Fruit fly (Drosophila melanogaster): ENCODE measurements around the gene heph.

heph gene

dm6 chr3R:31878299-31878698 is 137.0 kb downstream of the heph start:
- no peak for TF ChIP-seq Dll (optimal IDR thresholded peaks at IDR 0.05)
- TF ChIP-seq usp (GFP tag; optimal IDR thresholded peaks at IDR 0.05): no peak
- TF ChIP-seq EcR (GFP tag; optimal IDR thresholded peaks at IDR 0.05): no peak
- no peak for TF ChIP-seq CG8478 (optimal IDR thresholded peaks at IDR 0.05)
- TF ChIP-seq pan (optimal IDR thresholded peaks at IDR 0.05): no peak
- no peak for TF ChIP-seq psq (optimal IDR thresholded peaks at IDR 0.05)

- TF ChIP-seq psq (optimal IDR thresholded peaks at IDR 0.05): no peak
- no peak for TF ChIP-seq CG8478 (optimal IDR thresholded peaks at IDR 0.05)
- TF ChIP-seq Dll (optimal IDR thresholded peaks at IDR 0.05): no peak
- TF ChIP-seq pan (optimal IDR thresholded peaks at IDR 0.05): no peak
- no peak for TF ChIP-seq usp (GFP tag; optimal IDR thresholded peaks at IDR 0.05)
- TF ChIP-seq EcR (GFP tag; optimal IDR thresholded peaks at IDR 0.05): no peak
Observed at dm6 chr3R:31872543-31872942, 142.8 kb downstream of the heph start.

DNA sequence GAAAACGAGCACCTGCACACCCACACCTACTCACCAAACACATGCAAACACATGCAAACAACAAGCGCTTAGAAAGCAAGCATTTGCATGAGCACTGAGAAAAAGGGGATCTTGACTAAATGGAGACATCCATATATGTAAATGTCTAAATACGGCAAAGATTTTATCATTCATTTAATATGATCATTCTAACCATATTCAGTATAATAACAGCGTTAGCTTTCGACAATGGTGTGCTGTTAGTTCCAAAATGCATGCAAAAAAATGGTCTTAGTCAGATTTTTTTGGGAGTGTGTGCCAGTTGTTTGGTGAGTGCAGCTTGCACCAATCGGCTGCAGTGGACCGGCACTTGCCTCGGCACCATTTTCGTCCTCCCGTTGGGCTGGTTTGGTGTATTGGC is 144.8 kb downstream of the heph start:
- TF ChIP-seq pan (optimal IDR thresholded peaks at IDR 0.05): no peak
- TF ChIP-seq CG8478 (optimal IDR thresholded peaks at IDR 0.05): no peak
- no peak for TF ChIP-seq usp (GFP tag; optimal IDR thresholded peaks at IDR 0.05)
- no peak for TF ChIP-seq EcR (GFP tag; optimal IDR thresholded peaks at IDR 0.05)
- TF ChIP-seq psq (optimal IDR thresholded peaks at IDR 0.05): no peak
- TF ChIP-seq Dll (optimal IDR thresholded peaks at IDR 0.05): no peak

dm6 chr3R:31852185-31852584 is 163.1 kb downstream of the heph start:
- TF ChIP-seq pan (optimal IDR thresholded peaks at IDR 0.05): no peak
- TF ChIP-seq usp (GFP tag; optimal IDR thresholded peaks at IDR 0.05): no peak
- no peak for TF ChIP-seq Dll (optimal IDR thresholded peaks at IDR 0.05)
- no peak for TF ChIP-seq EcR (GFP tag; optimal IDR thresholded peaks at IDR 0.05)
- no peak for TF ChIP-seq psq (optimal IDR thresholded peaks at IDR 0.05)
- TF ChIP-seq CG8478 (optimal IDR thresholded peaks at IDR 0.05): no peak

DNA sequence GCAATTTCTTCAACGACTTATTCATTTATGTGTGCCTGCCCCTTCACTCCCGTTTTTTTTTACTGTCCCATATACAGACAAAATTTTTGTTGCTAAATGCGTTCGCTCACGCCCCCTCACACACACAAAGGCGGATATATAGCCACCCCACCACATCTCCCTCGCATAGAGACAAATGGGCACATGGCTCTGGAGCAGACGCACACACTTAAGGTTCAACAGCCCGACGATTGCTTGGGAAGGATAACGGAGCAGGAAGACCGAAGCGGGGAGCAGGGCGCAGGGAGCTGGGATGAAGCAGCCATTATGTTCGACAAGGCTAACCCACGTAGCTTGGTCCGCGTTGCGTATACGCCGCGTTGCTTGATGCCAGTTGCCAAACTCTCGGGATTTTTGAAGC is 188.9 kb downstream of the heph start:
- TF ChIP-seq EcR (GFP tag; optimal IDR thresholded peaks at IDR 0.05) (no peak), pan (optimal IDR thresholded peaks at IDR 0.05) (no peak), psq (optimal IDR thresholded peaks at IDR 0.05) (no peak)

- TF ChIP-seq Dll (optimal IDR thresholded peaks at IDR 0.05) (no peak), CG8478 (optimal IDR thresholded peaks at IDR 0.05) (no peak), psq (optimal IDR thresholded peaks at IDR 0.05) (no peak), usp (GFP tag; optimal IDR thresholded peaks at IDR 0.05) (no peak), pan (optimal IDR thresholded peaks at IDR 0.05) (no peak), EcR (GFP tag; optimal IDR thresholded peaks at IDR 0.05) (no peak)
Observed at dm6 chr3R:31825571-31826068, 189.7 kb downstream of the heph start.

DNA sequence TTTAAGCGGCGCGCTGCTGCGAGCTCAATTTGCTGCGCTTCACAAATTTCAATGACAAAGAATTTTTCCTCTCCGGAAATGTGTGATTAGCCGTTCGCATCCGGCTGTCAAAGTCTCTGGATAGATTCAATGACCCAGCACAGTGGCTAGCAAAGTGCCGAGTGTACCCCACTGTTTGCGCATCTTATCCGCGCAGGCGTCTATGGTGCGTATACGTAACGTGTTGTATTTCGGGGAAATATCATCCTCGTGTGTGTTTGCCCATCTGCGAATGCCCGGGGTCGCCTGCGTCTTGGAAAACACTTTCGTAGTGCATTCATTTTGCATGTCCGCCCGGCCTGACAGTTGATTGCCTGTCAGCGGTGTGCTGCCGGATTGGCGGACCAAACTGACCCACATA is 191.1 kb downstream of the heph start:
- TF ChIP-seq pan (optimal IDR thresholded peaks at IDR 0.05) (no peak), CG8478 (optimal IDR thresholded peaks at IDR 0.05) (no peak), psq (optimal IDR thresholded peaks at IDR 0.05) (no peak), EcR (GFP tag; optimal IDR thresholded peaks at IDR 0.05) (no peak), Dll (optimal IDR thresholded peaks at IDR 0.05) (no peak), usp (GFP tag; optimal IDR thresholded peaks at IDR 0.05) (no peak)

dm6 chr3R:31822462-31822861 is 192.9 kb downstream of the heph start:
- TF ChIP-seq usp (GFP tag; optimal IDR thresholded peaks at IDR 0.05): no peak

- TF ChIP-seq usp (GFP tag; optimal IDR thresholded peaks at IDR 0.05): no peak
- no peak for TF ChIP-seq EcR (GFP tag; optimal IDR thresholded peaks at IDR 0.05)
- no peak for TF ChIP-seq psq (optimal IDR thresholded peaks at IDR 0.05)
- TF ChIP-seq CG8478 (optimal IDR thresholded peaks at IDR 0.05): no peak
- TF ChIP-seq Dll (optimal IDR thresholded peaks at IDR 0.05): no peak
- TF ChIP-seq pan (optimal IDR thresholded peaks at IDR 0.05): no peak
Observed at dm6 chr3R:31812976-31813298, 202.4 kb downstream of the heph start.

DNA sequence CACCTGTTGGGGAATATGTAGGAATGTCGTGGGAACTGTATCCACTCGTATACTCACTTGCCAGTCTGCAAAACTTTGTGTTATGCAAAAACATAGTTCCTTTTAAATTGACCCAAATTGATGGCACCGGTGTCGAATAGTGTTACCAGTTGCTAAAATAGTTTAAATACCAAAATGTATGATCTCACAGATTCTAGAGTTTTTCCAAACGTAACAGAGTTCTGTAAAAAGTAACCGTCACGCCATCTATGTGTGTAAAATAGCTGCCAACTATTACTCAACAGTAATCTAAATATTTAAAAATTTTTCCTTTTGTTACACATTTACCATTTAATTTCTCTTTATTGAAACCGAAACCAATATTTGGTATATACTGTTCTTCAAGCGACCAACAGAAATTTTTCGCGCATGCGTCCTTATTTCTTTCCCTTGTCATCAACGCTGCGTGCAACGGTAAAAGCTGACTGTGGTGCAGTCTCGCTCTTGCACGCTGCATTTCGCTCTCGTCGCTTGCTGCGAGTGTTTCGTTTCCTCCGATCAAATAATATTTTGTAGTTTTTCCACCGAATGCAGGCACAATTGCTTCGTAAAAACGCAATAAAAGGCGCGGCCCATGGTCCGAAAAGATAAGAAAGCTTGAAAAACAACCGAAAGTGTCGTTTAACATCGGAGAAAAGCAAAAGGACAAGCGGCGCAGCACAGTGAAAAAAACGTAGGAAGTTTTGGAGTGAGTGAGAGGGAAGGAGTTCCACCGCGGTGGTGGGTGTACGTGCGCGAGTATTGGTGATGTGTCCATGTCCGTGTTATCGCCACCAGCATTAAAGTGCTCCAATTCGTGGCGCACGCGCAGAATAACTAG is 203.0 kb downstream of the heph start, which contains the start of the genes FeCH and RhoGAP100F:
TSS of gene FeCH (minus strand) at position 180 of the 859 bp plus-strand sequence.
TSS of gene RhoGAP100F (plus strand) at position 493 of the 859 bp plus-strand sequence.
- TF ChIP-seq pan (optimal IDR thresholded peaks at IDR 0.05) (no peak), usp (GFP tag; optimal IDR thresholded peaks at IDR 0.05) (no peak), CG8478 (optimal IDR thresholded peaks at IDR 0.05) (no peak), psq (optimal IDR thresholded peaks at IDR 0.05) (no peak), EcR (GFP tag; optimal IDR thresholded peaks at IDR 0.05) (no peak), Dll (optimal IDR thresholded peaks at IDR 0.05) (no peak)

DNA sequence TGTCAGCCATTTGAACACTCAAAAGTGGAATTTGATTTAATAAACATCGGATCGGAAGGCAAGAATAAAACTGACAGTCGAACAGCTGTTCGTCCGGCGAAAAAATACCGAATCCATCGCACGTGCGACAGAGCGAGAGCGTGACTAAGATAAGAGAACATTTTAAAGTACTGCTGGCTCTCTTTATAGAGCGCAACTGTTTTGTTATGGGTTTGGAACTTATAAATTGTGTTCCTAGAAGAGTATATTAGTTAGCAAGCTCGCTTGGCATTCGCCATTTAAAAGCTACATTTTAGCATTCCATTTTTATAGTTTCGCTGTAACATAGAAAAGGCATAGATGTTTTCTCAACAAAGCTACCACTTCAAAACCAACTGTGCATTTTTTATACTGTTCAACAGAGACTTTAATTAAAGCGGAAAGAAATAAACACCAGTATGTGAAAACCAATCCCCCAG is 205.2 kb downstream of the heph start, which contains the start of gene Rift:
TSS of gene Rift (minus strand) at position 114 of the 458 bp plus-strand sequence.
- TF ChIP-seq psq (optimal IDR thresholded peaks at IDR 0.05) (no peak), EcR (GFP tag; optimal IDR thresholded peaks at IDR 0.05) (no peak), CG8478 (optimal IDR thresholded peaks at IDR 0.05) (no peak), Dll (optimal IDR thresholded peaks at IDR 0.05) (no peak), pan (optimal IDR thresholded peaks at IDR 0.05) (no peak), usp (GFP tag; optimal IDR thresholded peaks at IDR 0.05) (no peak)

DNA sequence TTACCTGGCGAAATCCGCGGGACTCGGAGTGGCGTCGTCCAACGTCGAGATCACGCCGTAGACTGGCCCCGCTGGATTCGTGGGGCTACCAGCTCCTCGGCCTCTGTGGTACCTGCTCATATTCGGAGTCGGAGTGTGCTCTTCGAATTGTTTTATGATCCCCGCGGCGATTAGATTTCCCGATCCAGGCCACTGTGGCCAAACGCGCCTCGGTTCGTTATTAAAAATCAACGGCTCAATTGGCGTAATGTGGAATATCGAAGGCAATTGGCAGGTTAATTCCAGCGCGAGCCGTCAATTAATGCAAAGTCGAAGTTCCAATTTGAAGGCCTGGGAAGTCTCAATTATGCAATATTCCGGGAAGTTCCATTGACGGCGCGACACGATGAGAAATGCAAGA is 205.7 kb downstream of the heph start:
- no peak for TF ChIP-seq pan (optimal IDR thresholded peaks at IDR 0.05)
- peak; percentile 9 for TF ChIP-seq Dll (optimal IDR thresholded peaks at IDR 0.05)

- TF ChIP-seq CG8478 (optimal IDR thresholded peaks at IDR 0.05) (no peak), psq (optimal IDR thresholded peaks at IDR 0.05) (no peak)
Observed at dm6 chr3R:31808571-31808970, 206.7 kb downstream of the heph start.

Measured in whole organism.